Worm (Caenorhabditis elegans) whole organism, young adult: ENCODE results near the gene sid-3.
"Not testable (repeated sequence)": the region's sequence is repeated elsewhere in the genome, so short reads cannot be mapped to it uniquely, and the experiment has no call there.

ENCODE experiments used
- D2030.7 ChIP-seq: fragments of 200-800 bp; sonication (Bioruptor generic); IDR thresholded peaks from 2 replicates; pipeline ENCODE4 v1.3.6; 2022; ENCODE audit warnings: missing genetic modification reagents, missing genetic modification characterization, missing compliant biosample characterization
- F39B2.1 ChIP-seq: fragments of 200-800 bp; sonication (Bioruptor generic); IDR thresholded peaks from 2 replicates; pipeline ENCODE4 v1.3.6; 2022; ENCODE audit warnings: missing genetic modification reagents, missing genetic modification characterization, missing compliant biosample characterization
- F55B11.4 ChIP-seq: sonication (generic microtip); optimal IDR thresholded peaks from 2 replicates; lab custom pipeline; 2016; ENCODE audit warnings: missing compliant biosample characterization, missing genetic modification characterization, borderline replicate concordance; ENCODE audit not compliant: insufficient read depth
- K11D2.4 ChIP-seq: fragments of 200-800 bp; sonication (Bioruptor generic); IDR thresholded peaks from 2 replicates; pipeline ENCODE4 v1.3.6; 2022; ENCODE audit warnings: missing genetic modification reagents, missing genetic modification characterization, missing compliant biosample characterization
- T07F8.4 ChIP-seq: sonication (generic microtip); optimal IDR thresholded peaks from 2 replicates; lab custom pipeline; 2016; ENCODE audit warnings: mild to moderate bottlenecking, missing genetic modification characterization, moderate library complexity, missing compliant biosample characterization
- Y56A3A.18 ChIP-seq: fragments of 200-800 bp; sonication (Bioruptor generic); IDR thresholded peaks from 2 replicates; pipeline ENCODE4 v1.3.6; 2022; ENCODE audit warnings: missing genetic modification reagents, missing genetic modification characterization, missing compliant biosample characterization
- aptf-3 ChIP-seq: fragments of 200-800 bp; sonication (Bioruptor generic); IDR thresholded peaks from 2 replicates; pipeline ENCODE4 v1.3.6; 2022; ENCODE audit warnings: missing genetic modification characterization, missing compliant biosample characterization
- attf-5 ChIP-seq: fragments of 200-800 bp; sonication (Bioruptor generic); optimal IDR thresholded peaks from 2 replicates; lab custom pipeline; 2018; ENCODE audit warnings: mild to moderate bottlenecking, missing genetic modification characterization, missing compliant biosample characterization
- ceh-58 ChIP-seq: fragments of 200-800 bp; sonication (Bioruptor generic); IDR thresholded peaks from 2 replicates; pipeline ENCODE4 v1.3.6; 2022; ENCODE audit warnings: missing genetic modification characterization, missing compliant biosample characterization
- die-1 ChIP-seq: sonication (generic microtip); optimal IDR thresholded peaks from 2 replicates; lab custom pipeline; 2016; ENCODE audit warnings: missing genotype, mild to moderate bottlenecking, missing genetic modification characterization, missing compliant biosample characterization
- efl-1 ChIP-seq: fragments of 150-350 bp; optimal IDR thresholded peaks from 2 replicates; lab custom pipeline; 2014; ENCODE audit warnings: missing biosample characterization, missing genetic modification reagents, missing genetic modification characterization
- him-1 ChIP-seq: sonication (generic microtip); optimal IDR thresholded peaks from 2 replicates; lab custom pipeline; 2016; ENCODE audit warnings: missing genotype, missing genetic modification reagents, missing genetic modification characterization, missing compliant biosample characterization
- hlh-26 ChIP-seq: fragments of 200-800 bp; sonication (Bioruptor generic); conservative IDR thresholded peaks from 2 replicates; pipeline ENCODE4 v1.3.6; 2022; ENCODE audit warnings: missing genetic modification reagents, missing genetic modification characterization, missing compliant biosample characterization
- hmg-1.2 ChIP-seq: fragments of 200-800 bp; sonication (Bioruptor generic); IDR thresholded peaks from 2 replicates; pipeline ENCODE4 v1.3.6; 2022; ENCODE audit warnings: missing genetic modification reagents, missing genetic modification characterization, missing compliant biosample characterization
- lin-26 ChIP-seq: fragments of 200-800 bp; sonication (Bioruptor generic); IDR thresholded peaks from 2 replicates; pipeline ENCODE4 v1.3.6; 2022; ENCODE audit warnings: missing genetic modification reagents, missing genetic modification characterization, missing compliant biosample characterization
- lin-40 ChIP-seq: sonication (generic microtip); optimal IDR thresholded peaks from 2 replicates; lab custom pipeline; 2016; ENCODE audit warnings: missing genetic modification characterization, mild to moderate bottlenecking, missing compliant biosample characterization, missing genotype, missing genetic modification reagents
- lir-1 ChIP-seq: fragments of 200-800 bp; sonication (Bioruptor generic); conservative IDR thresholded peaks from 2 replicates; pipeline ENCODE4 v1.3.6; 2022; ENCODE audit warnings: missing genetic modification reagents, missing genetic modification characterization, missing compliant biosample characterization
- lsl-1 ChIP-seq: fragments of 200-800 bp; sonication (Bioruptor generic); optimal IDR thresholded peaks from 2 replicates; lab custom pipeline; 2018; ENCODE audit warnings: mild to moderate bottlenecking, missing genetic modification characterization, moderate library complexity, missing compliant biosample characterization
- lsy-27 ChIP-seq: sonication (generic microtip); optimal IDR thresholded peaks from 2 replicates; lab custom pipeline; 2017; ENCODE audit warnings: missing genetic modification characterization, mild to moderate bottlenecking, missing compliant biosample characterization, antibody characterized with exemption, missing genotype, borderline replicate concordance; ENCODE audit not compliant: insufficient read depth
- madf-6 ChIP-seq: fragments of 200-800 bp; sonication (Bioruptor generic); IDR thresholded peaks from 2 replicates; pipeline ENCODE4 v1.3.6; 2022; ENCODE audit warnings: missing genetic modification reagents, missing genetic modification characterization, missing compliant biosample characterization
- nhr-120 ChIP-seq: fragments of 200-800 bp; sonication (Bioruptor generic); IDR thresholded peaks from 2 replicates; pipeline ENCODE4 v1.3.6; 2022; ENCODE audit warnings: missing genetic modification characterization, missing compliant biosample characterization
- nhr-80 ChIP-seq: sonication (generic microtip); optimal IDR thresholded peaks from 2 replicates; lab custom pipeline; 2016; ENCODE audit warnings: missing genetic modification characterization, missing compliant biosample characterization
- pha-4 ChIP-seq: fragments of 150-350 bp; sonication (generic microtip); optimal IDR thresholded peaks from 2 replicates; lab custom pipeline; 2014; ENCODE audit warnings: missing biosample characterization, missing genetic modification reagents, missing genetic modification characterization
- rcor-1 ChIP-seq: fragments of 200-800 bp; sonication (Bioruptor generic); IDR thresholded peaks from 2 replicates; pipeline ENCODE4 v1.3.6; 2022; ENCODE audit warnings: missing genetic modification reagents, missing genetic modification characterization, missing compliant biosample characterization
- repo-1 ChIP-seq: sonication (generic microtip); optimal IDR thresholded peaks from 2 replicates; lab custom pipeline; 2017; ENCODE audit warnings: mild to moderate bottlenecking, missing genetic modification characterization, missing compliant biosample characterization
- rpc-1 ChIP-seq, 2 experiments: fragments of 150-350 bp in 1 of 2; sonication (generic microtip) in 1 of 2; optimal IDR thresholded peaks; 2 replicates each; lab custom pipeline; 2014 to 2018; ENCODE audit warnings: missing biosample characterization in 1 of 2, missing genetic modification characterization in 1 of 2, missing genetic modification reagents in 1 of 2, missing genotype in 1 of 2
- sdz-38 ChIP-seq: sonication (generic microtip); optimal IDR thresholded peaks from 2 replicates; lab custom pipeline; 2016; ENCODE audit warnings: missing genotype, missing genetic modification characterization, missing compliant biosample characterization
- snpc-3.4 ChIP-seq: sonication (generic microtip); optimal IDR thresholded peaks from 2 replicates; lab custom pipeline; 2017; ENCODE audit warnings: missing genetic modification characterization, mild to moderate bottlenecking, missing compliant biosample characterization, antibody characterized with exemption, moderate library complexity, missing genotype, missing genetic modification reagents
- tbp1 ChIP-seq: fragments of 200-800 bp; sonication (Bioruptor generic); optimal IDR thresholded peaks from 2 replicates; lab custom pipeline; 2018; ENCODE audit warnings: mild to moderate bottlenecking, missing genetic modification characterization, missing compliant biosample characterization
- unc-62 ChIP-seq: fragments of 150-350 bp; optimal IDR thresholded peaks from 2 replicates; lab custom pipeline; 2014; ENCODE audit warnings: missing biosample characterization, missing genetic modification reagents, missing genetic modification characterization
- zfh-2 ChIP-seq: fragments of 200-800 bp; sonication (Bioruptor generic); conservative IDR thresholded peaks from 2 replicates; pipeline ENCODE4 v1.3.6; 2022; ENCODE audit warnings: missing genetic modification reagents, missing genetic modification characterization, missing compliant biosample characterization

The sid-3 gene

ce11 chrX:17230108-17230507, 43.9 kb downstream of the sid-3 start, which contains the start of gene T25G12.6:
Gene T25G12.6, minus strand, starts transcription at chrX:17230208.
- TF ChIP-seq him-1 (tag; lab: Kevin White, UChicago) (no peak), snpc-3.4 (tag; lab: Kevin White, UChicago) (no peak), zfh-2 (no peak), die-1 (tag; lab: Kevin White, UChicago) (no peak), lin-40 (no peak), rcor-1 (GFP tag; lab: Robert Waterston, UW) (no peak), aptf-3 (no peak), lir-1 (GFP tag; lab: Robert Waterston, UW) (no peak), F39B2.1 (no peak), attf-5 (GFP tag; lab: Kevin White, UChicago) (no peak), madf-6 (GFP tag; lab: Robert Waterston, UW) (no peak), hlh-26 (GFP tag; lab: Robert Waterston, UW) (no peak), repo-1 (no peak)

DNA sequence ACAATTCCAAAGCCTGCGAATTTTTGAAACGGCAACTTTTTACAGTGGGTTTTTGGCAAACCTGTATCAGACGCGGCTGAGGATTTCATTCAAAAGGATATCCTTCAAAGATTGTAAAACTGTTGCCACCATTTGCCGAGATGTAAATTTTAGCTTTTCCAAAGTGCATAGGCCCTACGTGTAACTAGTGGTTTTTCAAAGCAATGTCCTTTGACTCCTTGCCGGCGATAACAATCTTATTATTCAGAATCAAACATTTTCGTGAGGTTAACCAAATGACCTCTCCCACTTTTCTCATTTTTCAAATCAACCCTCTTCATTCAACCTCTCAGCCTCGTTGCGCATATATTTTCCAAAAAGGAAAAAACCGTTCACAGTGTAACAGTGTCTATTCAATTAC, 45.2 kb downstream of the sid-3 start, which contains the start of gene T25G12.3:
Gene T25G12.3, plus strand, starts transcription at position 301 of the 400 bp plus-strand sequence.
- no peak for TF ChIP-seq ceh-58 (GFP tag; lab: Robert Waterston, UW)

DNA sequence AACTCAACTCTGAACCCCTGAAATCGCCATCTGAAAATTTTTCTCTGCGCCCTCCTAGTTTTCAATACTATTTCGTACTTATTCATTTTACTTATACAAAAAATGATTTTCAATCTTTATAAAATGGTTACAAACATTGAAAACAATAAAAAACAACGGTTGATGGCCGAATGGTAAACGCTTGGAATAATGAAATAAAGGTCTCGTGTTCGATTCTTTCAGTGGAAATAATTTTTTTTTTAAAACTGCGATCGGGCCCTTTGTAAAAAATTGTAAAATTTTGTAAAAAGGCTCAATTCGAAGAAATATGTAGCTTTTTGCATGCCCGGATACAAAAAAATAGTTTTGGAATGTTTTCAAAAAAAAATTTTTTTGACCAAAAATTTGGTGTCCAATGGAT, 47.1 kb downstream of the sid-3 start:
- TF ChIP-seq tbp1 (GFP tag; lab: Kevin White, UChicago) (peak; percentile 29), hmg-1.2 (peak; percentile 71), rpc-1 (tag; optimal IDR thresholded peaks at IDR 0.05; lab: Kevin White, UChicago) (peak; percentile 53), lin-26 (GFP tag; lab: Robert Waterston, UW) (peak; percentile 61; the same call in 1 of the 2 replicates)
- not testable (repeated sequence) for TF ChIP-seq rpc-1 (optimal IDR thresholded peaks at IDR 0.05; lab: Kevin White, UChicago)
- TF ChIP-seq, all 124 proteins: peak for 4; not testable (repeated sequence) for 120

DNA sequence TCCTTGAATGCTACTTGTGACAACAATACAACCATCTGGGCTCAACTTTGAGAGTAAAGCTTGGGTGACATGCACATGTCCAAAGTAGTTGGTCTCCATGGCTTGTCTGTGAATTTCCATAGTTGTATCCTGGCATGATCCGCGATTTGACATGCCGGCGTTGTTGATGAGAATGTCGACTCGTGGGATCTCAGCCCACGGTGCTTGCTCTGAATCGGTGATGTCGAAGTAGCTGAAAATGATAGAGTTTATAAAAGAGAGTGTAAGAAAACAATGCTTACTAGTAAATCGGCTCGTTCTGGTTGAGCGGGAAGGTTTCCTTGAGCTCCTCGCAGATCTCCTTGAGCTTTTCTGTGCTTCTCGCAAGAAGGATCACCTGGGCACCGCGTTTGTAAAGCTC, 48.8 kb downstream of the sid-3 start:
- TF ChIP-seq nhr-120 (GFP tag; lab: Robert Waterston, UW) (no peak), lsy-27 (no peak), snpc-3.4 (tag; lab: Kevin White, UChicago) (no peak), K11D2.4 (GFP tag; lab: Robert Waterston, UW) (no peak), D2030.7 (GFP tag; lab: Robert Waterston, UW) (no peak), efl-1 (GFP tag; lab: Kevin White, UChicago) (no peak), sdz-38 (tag; lab: Kevin White, UChicago) (no peak), unc-62 (no peak), lsl-1 (no peak), pha-4 (no peak), hlh-26 (GFP tag; lab: Robert Waterston, UW) (no peak)

DNA sequence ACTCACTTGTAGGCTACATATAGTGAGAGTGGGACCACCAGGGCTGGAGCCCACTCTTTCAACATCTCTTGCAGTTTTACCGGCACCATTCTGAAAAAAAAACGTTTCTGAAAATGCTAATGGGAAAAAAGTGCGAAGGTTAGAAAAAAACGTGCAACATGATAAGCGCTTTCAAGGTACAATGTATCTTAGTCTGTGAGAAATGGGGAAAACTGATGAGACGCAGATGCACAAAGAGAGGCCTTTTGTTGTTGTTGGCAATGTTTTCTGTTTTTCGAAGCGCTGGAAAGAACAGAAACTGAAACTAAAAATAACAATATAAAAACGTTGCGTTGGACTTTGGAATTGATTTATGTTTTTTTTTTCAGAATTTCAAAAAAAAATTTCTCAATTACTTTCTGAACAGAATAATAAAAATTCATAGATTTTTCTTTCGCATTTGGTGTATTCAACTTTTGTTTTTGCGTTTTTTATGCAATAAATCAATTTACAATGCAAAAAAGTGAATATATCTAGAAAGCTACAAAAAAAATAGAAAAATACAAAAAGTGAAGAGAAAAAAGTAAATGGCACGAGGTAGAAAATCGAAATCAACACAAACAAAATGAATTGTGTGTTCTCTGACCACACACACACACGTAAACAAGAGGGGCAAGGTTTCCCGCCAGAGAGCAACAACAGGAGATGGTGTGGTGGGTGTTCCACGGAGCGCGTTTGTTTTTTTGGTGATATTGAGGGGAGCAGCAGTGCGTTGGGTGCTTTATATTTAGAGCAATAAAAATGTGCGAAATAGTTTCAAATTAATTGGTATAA, 49.8 kb downstream of the sid-3 start, which contains the start of gene dhs-30:
Gene dhs-30, minus strand, starts transcription at position 90 of the 813 bp plus-strand sequence.
- TF ChIP-seq pha-4 = peak; percentile 27
- no peak for TF ChIP-seq T07F8.4
- peak; percentile 27 for TF ChIP-seq nhr-80 (tag; lab: Kevin White, UChicago)

DNA sequence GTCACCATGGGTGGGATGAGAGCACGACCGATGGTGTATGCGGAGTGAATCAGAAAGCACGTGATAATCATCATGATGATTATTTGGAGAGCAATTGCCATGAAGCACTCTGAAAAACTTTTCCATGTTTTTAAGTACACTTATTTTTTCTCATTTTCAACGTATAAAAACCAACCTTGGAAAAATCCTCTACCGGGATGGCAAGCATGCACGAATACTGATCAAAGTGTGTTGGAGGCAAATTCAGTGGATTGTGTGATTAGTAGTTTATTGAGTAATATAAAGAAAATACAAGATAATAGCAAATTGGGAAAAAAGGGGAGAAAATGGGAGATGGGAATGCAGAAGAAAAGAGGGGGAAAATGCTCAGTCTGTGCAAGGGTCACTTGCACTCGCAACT, 51.3 kb downstream of the sid-3 start, which contains the start of gene T25G12.11:
Gene T25G12.11, minus strand, starts transcription at position 101 of the 400 bp plus-strand sequence.
- TF ChIP-seq F55B11.4 (tag; lab: Kevin White, UChicago) = no peak
- TF ChIP-seq Y56A3A.18 (GFP tag; lab: Robert Waterston, UW) = no peak
